Worm (Caenorhabditis elegans) whole organism, L4 larva: ENCODE measurements around the gene cutl-12.

Source experiments
- F37D6.2 ChIP-seq: sonication (generic microtip); optimal IDR thresholded peaks from 2 replicates; lab custom pipeline; 2016; ENCODE audit warnings: mild to moderate bottlenecking, missing genetic modification characterization, missing compliant biosample characterization
- T26A8.4 ChIP-seq: fragments of 200-800 bp; sonication (Bioruptor generic); IDR thresholded peaks from 2 replicates; pipeline ENCODE4 v1.3.6; 2022; ENCODE audit warnings: missing genetic modification characterization, missing compliant biosample characterization
- Y105C5A.15 ChIP-seq: fragments of 200-800 bp; sonication (Bioruptor generic); IDR thresholded peaks from 2 replicates; pipeline ENCODE4 v1.3.6; 2022; ENCODE audit warnings: missing genetic modification characterization, missing compliant biosample characterization
- Y48G9A.11 ChIP-seq: fragments of 200-800 bp; sonication (Bioruptor generic); IDR thresholded peaks from 2 replicates; pipeline ENCODE4 v1.3.6; 2022; ENCODE audit warnings: missing genetic modification reagents, missing genetic modification characterization, missing compliant biosample characterization
- Y5F2A.4 ChIP-seq: fragments of 200-800 bp; sonication (Bioruptor generic); optimal IDR thresholded peaks from 2 replicates; lab custom pipeline; 2018; ENCODE audit warnings: mild to moderate bottlenecking, missing genetic modification characterization, missing compliant biosample characterization
- aha-1 ChIP-seq: fragments of 150-350 bp; peaks from one replicate; lab custom pipeline; 2014; ENCODE audit warnings: missing biosample characterization, missing genetic modification characterization
- arid-1 ChIP-seq: fragments of 200-800 bp; sonication (Bioruptor generic); conservative IDR thresholded peaks from 2 replicates; pipeline ENCODE4 v1.3.6; 2022; ENCODE audit warnings: missing genetic modification reagents, missing genetic modification characterization, missing compliant biosample characterization
- attf-4 ChIP-seq: sonication (generic microtip); optimal IDR thresholded peaks from 3 replicates; lab custom pipeline; 2017; ENCODE audit warnings: missing biosample characterization, missing genetic modification characterization
- ceh-62 ChIP-seq: sonication (generic microtip); optimal IDR thresholded peaks from 2 replicates; lab custom pipeline; 2017; ENCODE audit warnings: missing biosample characterization, missing genetic modification characterization
- ces-1 ChIP-seq: fragments of 150-350 bp; sonication (generic microtip); optimal IDR thresholded peaks from 4 replicates; lab custom pipeline; 2014; ENCODE audit warnings: missing biosample characterization, missing genetic modification reagents, missing genetic modification characterization
- cey-2 ChIP-seq: sonication (generic microtip); optimal IDR thresholded peaks from 3 replicates; lab custom pipeline; 2017; ENCODE audit warnings: missing genetic modification characterization, mild to moderate bottlenecking, missing compliant biosample characterization, antibody characterized with exemption, borderline replicate concordance; ENCODE audit not compliant: insufficient read depth
- ctbp-1 ChIP-seq: fragments of 200-800 bp; sonication (Bioruptor generic); IDR thresholded peaks from 2 replicates; pipeline ENCODE4 v1.3.6; 2022; ENCODE audit warnings: missing genetic modification reagents, missing genetic modification characterization, missing compliant biosample characterization
- daf-12 ChIP-seq: fragments of 150-350 bp; optimal IDR thresholded peaks from 2 replicates; lab custom pipeline; 2014; ENCODE audit warnings: missing biosample characterization, missing genetic modification reagents, missing genetic modification characterization
- daf-16 ChIP-seq, 3 experiments: sonication (generic microtip); optimal IDR thresholded peaks; 2 replicates each; lab custom pipeline; 2016 to 2017; ENCODE audit warnings: missing genetic modification characterization in 3 of 3, missing genetic modification reagents in 3 of 3, mild to moderate bottlenecking in 2 of 3, missing compliant biosample characterization in 2 of 3, missing biosample characterization in 1 of 3, moderate library complexity in 1 of 3
- daf-19 ChIP-seq: fragments of 200-800 bp; sonication (Bioruptor generic); conservative IDR thresholded peaks from 2 replicates; pipeline ENCODE4 v1.3.6; 2022; ENCODE audit warnings: missing genetic modification characterization, missing compliant biosample characterization
- dmd-6 ChIP-seq: fragments of 200-800 bp; sonication (Bioruptor generic); IDR thresholded peaks from 2 replicates; pipeline ENCODE4 v1.3.6; 2022; ENCODE audit warnings: missing genetic modification reagents, missing genetic modification characterization, missing compliant biosample characterization
- dmd-8 ChIP-seq: fragments of 200-800 bp; sonication (Bioruptor generic); IDR thresholded peaks from 2 replicates; pipeline ENCODE4 v1.3.6; 2022; ENCODE audit warnings: missing genetic modification characterization, missing compliant biosample characterization
- egl-27 ChIP-seq: sonication (generic microtip); optimal IDR thresholded peaks from 3 replicates; lab custom pipeline; 2017; ENCODE audit warnings: missing biosample characterization, missing genetic modification reagents, missing genetic modification characterization
- egl-43 ChIP-seq: fragments of 200-800 bp; sonication (Bioruptor generic); IDR thresholded peaks from 2 replicates; pipeline ENCODE4 v1.3.6; 2022; ENCODE audit warnings: missing genetic modification reagents, missing genetic modification characterization, missing compliant biosample characterization
- fkh-10 ChIP-seq: fragments of 150-350 bp; optimal IDR thresholded peaks from 2 replicates; lab custom pipeline; 2014; ENCODE audit warnings: missing biosample characterization, missing genetic modification reagents, missing genetic modification characterization
- fos-1 ChIP-seq: fragments of 150-350 bp; optimal IDR thresholded peaks from 2 replicates; lab custom pipeline; 2014; ENCODE audit warnings: missing biosample characterization, missing genetic modification characterization
- gei-8 ChIP-seq: fragments of 200-800 bp; sonication (Bioruptor generic); optimal IDR thresholded peaks from 2 replicates; lab custom pipeline; 2018; ENCODE audit warnings: mild to moderate bottlenecking, missing genetic modification characterization, missing compliant biosample characterization
- hif-1 ChIP-seq, 2 experiments: sonication (generic microtip); optimal IDR thresholded peaks; 2 replicates each; lab custom pipeline; 2016 to 2017; ENCODE audit warnings: missing compliant biosample characterization in 2 of 2, missing genetic modification characterization in 2 of 2, missing genetic modification reagents in 2 of 2, missing genotype in 2 of 2, mild to moderate bottlenecking in 1 of 2
- hlh-11 ChIP-seq: fragments of 200-800 bp; sonication (Bioruptor generic); optimal IDR thresholded peaks from 2 replicates; lab custom pipeline; 2018; ENCODE audit warnings: mild to moderate bottlenecking, missing genetic modification characterization, missing compliant biosample characterization
- hlh-30 ChIP-seq: sonication (generic microtip); optimal IDR thresholded peaks from 2 replicates; lab custom pipeline; 2017; ENCODE audit warnings: antibody characterized with exemption, mild to moderate bottlenecking, missing genetic modification characterization, missing compliant biosample characterization; ENCODE audit not compliant: insufficient read depth
- hmg-1.1 ChIP-seq: fragments of 200-800 bp; sonication (Bioruptor generic); IDR thresholded peaks from 2 replicates; pipeline ENCODE4 v1.3.6; 2022; ENCODE audit warnings: missing genetic modification reagents, missing genetic modification characterization, missing compliant biosample characterization
- lin-15B ChIP-seq: fragments of 150-350 bp; sonication (generic microtip); optimal IDR thresholded peaks from 3 replicates; lab custom pipeline; 2014; ENCODE audit warnings: missing biosample characterization, missing genetic modification characterization
- lin-38 ChIP-seq: fragments of 200-800 bp; sonication (Bioruptor generic); IDR thresholded peaks from 2 replicates; pipeline ENCODE4 v1.3.6; 2022; ENCODE audit warnings: missing genetic modification reagents, missing genetic modification characterization, missing compliant biosample characterization
- lsy-2 ChIP-seq, 2 experiments: fragments of 150-350 bp in 1 of 2; sonication (generic microtip) in 1 of 2; optimal IDR thresholded peaks; 2 replicates each; lab custom pipeline; 2014 to 2017; ENCODE audit warnings: missing biosample characterization in 2 of 2, missing genetic modification characterization in 2 of 2
- madf-5 ChIP-seq, 2 experiments: fragments of 200-800 bp; sonication (Bioruptor generic); IDR thresholded peaks; 2 replicates each; pipeline ENCODE4 v1.3.6; 2022; ENCODE audit warnings: missing compliant biosample characterization in 2 of 2, missing genetic modification characterization in 2 of 2
- nhr-111 ChIP-seq: fragments of 200-800 bp; sonication (Bioruptor generic); optimal IDR thresholded peaks from 2 replicates; lab custom pipeline; 2018; ENCODE audit warnings: mild to moderate bottlenecking, missing genetic modification characterization, missing compliant biosample characterization
- nhr-42 ChIP-seq: fragments of 200-800 bp; sonication (Bioruptor generic); IDR thresholded peaks from 2 replicates; pipeline ENCODE4 v1.3.6; 2022; ENCODE audit warnings: missing genetic modification characterization, missing compliant biosample characterization
- nhr-48 ChIP-seq: sonication (generic microtip); optimal IDR thresholded peaks from 2 replicates; lab custom pipeline; 2016; ENCODE audit warnings: mild to moderate bottlenecking, missing genetic modification characterization, missing compliant biosample characterization
- nhr-76 ChIP-seq: fragments of 150-350 bp; optimal IDR thresholded peaks from 2 replicates; lab custom pipeline; 2014; ENCODE audit warnings: missing biosample characterization, missing genetic modification characterization
- pha-4 ChIP-seq, 2 experiments: fragments of 150-350 bp in 1 of 2; fragments of 200-800 bp in 1 of 2; sonication (Bioruptor generic) in 1 of 2; IDR thresholded peaks in 1 of 2; optimal IDR thresholded peaks in 1 of 2; 2 replicates each; pipeline versions ENCODE4 v1.3.6 to Lab custom; 2014 to 2022; ENCODE audit warnings: missing genetic modification characterization in 2 of 2, missing genetic modification reagents in 2 of 2, missing biosample characterization in 1 of 2, missing compliant biosample characterization in 1 of 2
- php-3 ChIP-seq: fragments of 200-800 bp; sonication (Bioruptor generic); IDR thresholded peaks from 2 replicates; pipeline ENCODE4 v1.3.6; 2022; ENCODE audit warnings: missing genetic modification reagents, missing genetic modification characterization, missing compliant biosample characterization
- saeg-2 ChIP-seq: fragments of 200-800 bp; sonication (Bioruptor generic); IDR thresholded peaks from 2 replicates; pipeline ENCODE4 v1.3.6; 2022; ENCODE audit warnings: missing genetic modification reagents, missing genetic modification characterization, missing compliant biosample characterization
- sdz-12 ChIP-seq: fragments of 200-800 bp; sonication (Bioruptor generic); optimal IDR thresholded peaks from 2 replicates; lab custom pipeline; 2018; ENCODE audit warnings: mild to moderate bottlenecking, missing genetic modification characterization, missing compliant biosample characterization
- skn-1 ChIP-seq: fragments of 150-350 bp; optimal IDR thresholded peaks from 2 replicates; lab custom pipeline; 2014; ENCODE audit warnings: missing biosample characterization, missing genetic modification characterization
- spr-3 ChIP-seq: fragments of 200-800 bp; sonication (Bioruptor generic); optimal IDR thresholded peaks from 2 replicates; lab custom pipeline; 2018; ENCODE audit warnings: mild to moderate bottlenecking, missing genetic modification characterization, missing compliant biosample characterization
- unc-62 ChIP-seq, 3 experiments: fragments of 150-350 bp in 1 of 3; sonication (generic microtip); optimal IDR thresholded peaks in 2 of 3; peaks in 1 of 3; 1 replicate in 1 of 3; 2 replicates in 2 of 3; lab custom pipeline; 2014 to 2017; ENCODE audit warnings: missing biosample characterization in 3 of 3, missing genetic modification characterization in 3 of 3, missing genetic modification reagents in 3 of 3, missing genotype in 1 of 3
- zip-2 ChIP-seq: fragments of 150-350 bp; optimal IDR thresholded peaks from 2 replicates; lab custom pipeline; 2014; ENCODE audit warnings: missing biosample characterization, missing genetic modification characterization
- ztf-11 ChIP-seq: fragments of 150-350 bp; optimal IDR thresholded peaks from 2 replicates; lab custom pipeline; 2014; ENCODE audit warnings: missing biosample characterization, missing genetic modification characterization

The cutl-12 gene

DNA sequence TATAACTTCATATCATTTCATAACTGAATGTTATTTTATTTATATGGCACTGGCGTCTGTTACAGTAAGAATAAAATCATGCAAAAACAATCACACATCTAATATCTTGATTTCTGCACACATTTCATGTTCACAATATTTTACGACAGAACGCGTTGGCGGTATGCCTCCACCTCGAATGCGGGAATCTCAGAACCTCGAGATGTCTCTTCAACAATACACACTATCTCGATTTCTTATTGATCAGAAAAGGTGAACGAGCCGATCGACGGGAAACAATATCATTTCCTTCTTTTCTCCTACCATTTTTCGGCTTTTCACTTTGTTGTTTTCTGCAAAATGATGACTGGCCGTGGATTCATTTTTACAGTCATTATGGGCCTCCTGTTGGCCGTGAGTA lies 26.6 kb downstream of the cutl-12 start, which contains the start of gene F28C6.10:
TSS of gene F28C6.10 (plus strand) at position 301 of the 400 bp plus-strand sequence.
- TF ChIP-seq fkh-10 (GFP tag; lab: Kevin White, UChicago) (no peak), aha-1 (tag; lab: Kevin White, UChicago) (no peak), zip-2 (tag; lab: Kevin White, UChicago) (no peak), egl-27 (no peak), Y105C5A.15 (GFP tag; lab: Robert Waterston, UW) (no peak), ces-1 (GFP tag; lab: Kevin White, UChicago) (no peak), hmg-1.1 (no peak), lin-15B (tag; lab: Kevin White, UChicago) (no peak), ceh-62 (tag; lab: Kevin White, UChicago) (no peak), egl-43 (GFP tag; lab: Robert Waterston, UW) (no peak), hlh-30 (no peak), nhr-42 (GFP tag; lab: Robert Waterston, UW) (no peak), nhr-48 (no peak), fos-1 (tag; lab: Kevin White, UChicago) (no peak)

DNA sequence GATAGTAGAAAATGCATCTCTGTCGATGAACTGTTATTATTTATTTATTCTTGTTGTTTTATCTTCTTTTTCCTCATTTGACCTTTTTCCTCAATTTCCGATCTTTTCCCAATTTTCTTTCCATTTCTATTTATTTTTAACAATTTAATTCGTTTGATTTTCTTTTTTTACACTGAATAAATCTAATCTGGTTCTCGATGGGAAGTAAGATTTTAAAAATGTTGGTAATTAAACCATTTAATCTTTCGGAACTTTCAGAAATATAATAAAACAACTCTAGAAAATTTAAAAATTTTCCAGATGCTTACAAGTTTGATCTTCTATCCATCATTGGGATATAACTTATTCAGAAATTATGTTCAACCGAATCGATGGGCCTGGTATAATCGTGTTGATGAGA lies 27.7 kb downstream of the cutl-12 start, which contains the start of gene F28C6.8:
TSS of gene F28C6.8 (plus strand) at position 301 of the 400 bp plus-strand sequence.
- TF ChIP-seq F37D6.2 (tag; lab: Kevin White, UChicago) (no peak), nhr-42 (GFP tag; lab: Robert Waterston, UW) (no peak), ces-1 (GFP tag; lab: Kevin White, UChicago) (no peak), lsy-2 (tag; optimal IDR thresholded peaks at IDR 0.05; lab: Kevin White, UChicago) (no peak), daf-12 (tag; lab: Kevin White, UChicago) (no peak), ztf-11 (tag; lab: Kevin White, UChicago) (no peak), php-3 (no peak), gei-8 (GFP tag; lab: Kevin White, UChicago) (no peak), spr-3 (no peak), nhr-76 (no peak), lin-38 (GFP tag; lab: Robert Waterston, UW) (no peak), arid-1 (no peak), dmd-6 (no peak)

DNA sequence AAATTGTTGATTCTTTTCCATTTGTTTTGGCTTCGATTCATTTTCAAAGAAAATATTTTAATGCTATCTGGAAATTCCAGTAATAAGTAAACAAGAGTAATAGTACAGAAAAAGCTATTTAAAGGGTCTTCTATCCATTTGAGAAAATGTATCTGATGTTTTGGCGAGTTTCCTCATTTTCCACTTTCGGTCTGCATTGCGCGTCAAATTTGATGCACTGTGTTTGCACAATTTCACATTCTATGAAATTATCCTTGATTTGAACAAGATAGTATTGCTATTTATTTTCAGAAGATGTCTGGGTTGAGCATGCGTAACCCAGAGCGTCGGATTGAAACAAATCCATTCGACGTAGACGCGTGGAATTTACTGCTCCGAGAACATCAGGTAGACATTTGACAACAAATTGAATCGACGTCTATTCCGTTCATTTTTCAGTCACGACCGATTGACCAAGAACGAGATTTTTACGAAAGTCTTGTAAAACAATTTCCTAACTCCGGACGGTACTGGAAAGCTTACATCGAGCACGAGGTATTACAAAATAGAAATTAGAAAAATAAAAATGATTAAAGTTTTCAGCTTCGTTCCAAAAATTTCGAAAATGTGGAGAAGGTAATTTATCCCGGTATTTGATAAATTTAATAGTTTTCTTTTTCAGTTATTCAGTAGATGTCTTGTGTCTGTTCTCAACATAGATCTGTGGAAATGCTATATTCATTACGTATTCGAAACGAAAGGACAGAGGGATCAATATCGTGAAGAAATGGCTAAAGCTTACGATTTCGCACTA lies 30.5 kb downstream of the cutl-12 start, which contains the start of gene suf-1:
TSS of gene suf-1 (plus strand) at position 280 of the 793 bp plus-strand sequence.
- TF ChIP-seq spr-3, result peak; percentile 46
- peak; percentile 50 for TF ChIP-seq T26A8.4
- TF ChIP-seq daf-16 (GFP tag; optimal IDR thresholded peaks at IDR 0.05; lab: Kevin White, UChicago), result no peak
- TF ChIP-seq daf-16 (tag; optimal IDR thresholded peaks at IDR 0.05; lab: Kevin White, UChicago), result no peak
- TF ChIP-seq cey-2 (tag; lab: Kevin White, UChicago), result no peak
- TF ChIP-seq ctbp-1, result peak; percentile 36; the same call in 1 of the 2 replicates
- no peak for TF ChIP-seq skn-1 (tag; lab: Kevin White, UChicago)
- TF ChIP-seq sdz-12 (GFP tag; lab: Kevin White, UChicago), result no peak
- no peak for TF ChIP-seq nhr-111 (GFP tag; lab: Kevin White, UChicago)
- 0 out of 2 replicates have a peak, but pooled peaks have one; percentile 49 for TF ChIP-seq daf-19 (GFP tag; lab: Robert Waterston, UW)
- no peak for TF ChIP-seq hif-1 (tag; optimal IDR thresholded peaks at IDR 0.05; lab: Kevin White, UChicago)
- peak in 1 of 2 experiments; percentile 60 for TF ChIP-seq unc-62 (GFP tag; optimal IDR thresholded peaks at IDR 0.05 in 1 of 2; lab: Kevin White, UChicago)
- no peak for TF ChIP-seq unc-62 (tag; optimal IDR thresholded peaks at IDR 0.05; lab: Kevin White, UChicago)
- peak; percentile 56; the same call in 1 of the 2 replicates for TF ChIP-seq dmd-8
- TF ChIP-seq Y48G9A.11 (GFP tag; lab: Robert Waterston, UW), result peak; percentile 64; the same call in 1 of the 2 replicates
- no peak for TF ChIP-seq hlh-11 (tag; lab: Kevin White, UChicago)
- no peak for TF ChIP-seq ztf-11 (tag; lab: Kevin White, UChicago)
- 0 out of 4 replicates have a peak, but pooled peaks of 1 of the 2 experiments have one; percentile 3 for TF ChIP-seq madf-5 (GFP tag; IDR thresholded peaks at IDR 0.05; lab: Robert Waterston, UW)
- TF ChIP-seq hmg-1.1, result no peak
- peak; percentile 80 for TF ChIP-seq aha-1 (tag; lab: Kevin White, UChicago)
- TF ChIP-seq arid-1, result peak; percentile 54; the same call in 1 of the 2 replicates
- TF ChIP-seq attf-4 (tag; lab: Kevin White, UChicago), result peak; percentile 72
- no peak for TF ChIP-seq saeg-2 (GFP tag; lab: Robert Waterston, UW)
- TF ChIP-seq Y105C5A.15 (GFP tag; lab: Robert Waterston, UW), result 0 out of 2 replicates have a peak, but pooled peaks have one; percentile 24
- TF ChIP-seq pha-4 (GFP tag; IDR thresholded peaks at IDR 0.05; lab: Robert Waterston, UW), result peak; percentile 46; the same call in 1 of the 2 replicates
- TF ChIP-seq pha-4 (tag; optimal IDR thresholded peaks at IDR 0.05; lab: Kevin White, UChicago), result no peak
- TF ChIP-seq Y5F2A.4 (GFP tag; lab: Kevin White, UChicago), result peak; percentile 21
- no peak for TF ChIP-seq lsy-2 (tag; optimal IDR thresholded peaks at IDR 0.05; lab: Kevin White, UChicago)
